Fruit fly (Drosophila melanogaster) whole organism, embryonic: ENCODE measurements around the gene CG2617.

Experiments
- Ada2b ChIP-seq: fragments of 200-800 bp; sonication (Bioruptor generic); IDR thresholded peaks from 2 replicates; pipeline ENCODE4 v1.3.6; 2022; ENCODE audit warnings: missing biosample characterization, missing genetic modification characterization
- Asciz ChIP-seq: fragments of 200-800 bp; sonication (Bioruptor generic); optimal IDR thresholded peaks from 2 replicates; lab custom pipeline; 2017; ENCODE audit warnings: missing biosample characterization, mild to moderate bottlenecking, missing genetic modification characterization, missing genetic modification reagents
- Bdp1 ChIP-seq: fragments of 200-800 bp; sonication (Bioruptor generic); optimal IDR thresholded peaks from 3 replicates; lab custom pipeline; 2016; ENCODE audit warnings: missing biosample characterization, missing genetic modification characterization
- CG10654 ChIP-seq: fragments of 200-800 bp; sonication (Bioruptor generic); optimal IDR thresholded peaks from 2 replicates; lab custom pipeline; 2016; ENCODE audit warnings: missing biosample characterization, missing genetic modification characterization
- CG10959 ChIP-seq: fragments of 200-800 bp; sonication (Bioruptor generic); IDR thresholded peaks from 2 replicates; pipeline ENCODE4 v1.3.6; 2022; ENCODE audit warnings: missing biosample characterization, missing genetic modification characterization
- CG11093 ChIP-seq: fragments of 200-800 bp; sonication (Bioruptor generic); IDR thresholded peaks from 3 replicates; pipeline ENCODE4 v1.3.6; 2022; ENCODE audit warnings: missing biosample characterization, missing genetic modification characterization
- CG11695 ChIP-seq: fragments of 200-800 bp; sonication (Bioruptor generic); IDR thresholded peaks from 3 replicates; pipeline ENCODE4 v1.3.6; 2022; ENCODE audit warnings: missing biosample characterization, missing genetic modification characterization
- CG12744 ChIP-seq: fragments of 200-800 bp; sonication (Bioruptor generic); optimal IDR thresholded peaks from 2 replicates; lab custom pipeline; 2016; ENCODE audit warnings: missing biosample characterization, missing genetic modification characterization
- CG14014 ChIP-seq: fragments of 200-800 bp; sonication (Bioruptor generic); IDR thresholded peaks from 2 replicates; pipeline ENCODE4 v1.3.6; 2022; ENCODE audit warnings: missing biosample characterization, missing genetic modification characterization
- CG15073 ChIP-seq: fragments of 200-800 bp; sonication (Bioruptor generic); optimal IDR thresholded peaks from 2 replicates; lab custom pipeline; 2016; ENCODE audit warnings: missing biosample characterization, missing genetic modification characterization
- CG1529 ChIP-seq: fragments of 200-800 bp; sonication (Bioruptor generic); optimal IDR thresholded peaks from 3 replicates; lab custom pipeline; 2018; ENCODE audit warnings: missing biosample characterization, missing genetic modification characterization
- CG1647 ChIP-seq: fragments of 200-800 bp; sonication (Bioruptor generic); optimal IDR thresholded peaks from 3 replicates; lab custom pipeline; 2016; ENCODE audit warnings: missing biosample characterization, missing genetic modification characterization
- CG16779 ChIP-seq: fragments of 200-800 bp; sonication (Bioruptor generic); IDR thresholded peaks from 2 replicates; pipeline ENCODE4 v1.3.6; 2022; ENCODE audit warnings: missing biosample characterization, missing genetic modification characterization
- CG18599 ChIP-seq: fragments of 200-800 bp; sonication (Bioruptor generic); optimal IDR thresholded peaks from 3 replicates; lab custom pipeline; 2017; ENCODE audit warnings: missing biosample characterization, missing genetic modification characterization, mild to moderate bottlenecking, moderate library complexity, missing genetic modification reagents
- CG33213 ChIP-seq: fragments of 200-800 bp; sonication (Bioruptor generic); optimal IDR thresholded peaks from 3 replicates; lab custom pipeline; 2016; ENCODE audit warnings: missing biosample characterization, missing genetic modification characterization
- CG6765 ChIP-seq: fragments of 200-800 bp; sonication (Bioruptor generic); optimal IDR thresholded peaks from 3 replicates; lab custom pipeline; 2017; ENCODE audit warnings: missing biosample characterization, mild to moderate bottlenecking, missing genetic modification characterization
- CG7786 ChIP-seq: fragments of 200-800 bp; sonication (Bioruptor generic); optimal IDR thresholded peaks from 2 replicates; lab custom pipeline; 2016; ENCODE audit warnings: missing biosample characterization, missing genetic modification characterization
- CG7987 ChIP-seq: fragments of 200-800 bp; sonication (Bioruptor generic); optimal IDR thresholded peaks from 2 replicates; lab custom pipeline; 2018; ENCODE audit warnings: missing biosample characterization, mild to moderate bottlenecking, missing genetic modification characterization, moderate library complexity
- CG8765 ChIP-seq: fragments of 200-800 bp; sonication (Bioruptor generic); IDR thresholded peaks from 2 replicates; pipeline ENCODE4 v1.3.6; 2022; ENCODE audit warnings: missing biosample characterization, missing genetic modification characterization
- CG9932 ChIP-seq: fragments of 200-800 bp; sonication (Bioruptor generic); IDR thresholded peaks from 2 replicates; pipeline ENCODE4 v1.3.6; 2022; ENCODE audit warnings: missing biosample characterization, missing genetic modification characterization
- Dek ChIP-seq: fragments of 200-800 bp; sonication (Bioruptor generic); optimal IDR thresholded peaks from 3 replicates; lab custom pipeline; 2019; ENCODE audit warnings: missing biosample characterization, mild to moderate bottlenecking, missing genetic modification characterization, moderate library complexity
- ERR ChIP-seq: fragments of 200-800 bp; sonication (Bioruptor generic); optimal IDR thresholded peaks from 2 replicates; lab custom pipeline; 2016; ENCODE audit warnings: missing biosample characterization, missing genetic modification characterization
- Ets65A ChIP-seq: fragments of 200-800 bp; sonication (Bioruptor generic); peaks from one replicate; lab custom pipeline; 2016; ENCODE audit warnings: missing biosample characterization, missing genetic modification characterization
- HHEX ChIP-seq: fragments of 200-800 bp; sonication (Bioruptor generic); optimal IDR thresholded peaks from 3 replicates; lab custom pipeline; 2017; ENCODE audit warnings: missing biosample characterization, mild to moderate bottlenecking, missing genetic modification characterization, missing genetic modification reagents
- Hand ChIP-seq: fragments of 200-800 bp; sonication (Bioruptor generic); optimal IDR thresholded peaks from 2 replicates; lab custom pipeline; 2017; ENCODE audit warnings: mild to moderate bottlenecking, missing biosample characterization, missing genetic modification reagents, missing genetic modification characterization
- Hmx ChIP-seq: fragments of 200-800 bp; sonication (Bioruptor generic); optimal IDR thresholded peaks from 2 replicates; lab custom pipeline; 2016; ENCODE audit warnings: missing biosample characterization, missing genetic modification characterization
- MTF-1 ChIP-seq: fragments of 200-800 bp; sonication (Bioruptor generic); optimal IDR thresholded peaks from 2 replicates; lab custom pipeline; 2018; ENCODE audit warnings: missing biosample characterization, mild to moderate bottlenecking, missing genetic modification characterization, borderline replicate concordance
- Myb ChIP-seq: fragments of 200-800 bp; sonication (Bioruptor generic); optimal IDR thresholded peaks from 2 replicates; lab custom pipeline; 2016; ENCODE audit warnings: missing biosample characterization, missing genetic modification characterization
- NFAT ChIP-seq: fragments of 200-800 bp; sonication (Bioruptor generic); IDR thresholded peaks from 2 replicates; pipeline ENCODE4 v1.3.6; 2022; ENCODE audit warnings: missing biosample characterization, missing genetic modification characterization
- Optix ChIP-seq: fragments of 200-800 bp; sonication (Bioruptor generic); IDR thresholded peaks from 3 replicates; pipeline ENCODE4 v1.3.6; 2022; ENCODE audit warnings: missing biosample characterization, missing genetic modification characterization
- Side ChIP-seq: fragments of 200-800 bp; sonication (Bioruptor generic); optimal IDR thresholded peaks from 2 replicates; lab custom pipeline; 2016; ENCODE audit warnings: missing biosample characterization, missing genetic modification characterization
- Sin3A ChIP-seq: fragments of >200 bp; optimal IDR thresholded peaks from 2 replicates; lab custom pipeline; 2018
- TFAM ChIP-seq: fragments of 200-800 bp; sonication (Bioruptor generic); optimal IDR thresholded peaks from 2 replicates; lab custom pipeline; 2017; ENCODE audit warnings: missing biosample characterization, missing genetic modification characterization, inconsistent platforms
- Trl ChIP-seq, 3 experiments: fragments of >200 bp in 2 of 3; fragments of 200-800 bp in 1 of 3; sonication (Bioruptor generic) in 1 of 3; optimal IDR thresholded peaks; 2 replicates in 1 of 3; 3 replicates in 2 of 3; lab custom pipeline; 2016 to 2017; ENCODE audit warnings: missing biosample characterization in 1 of 3, missing genetic modification characterization in 1 of 3
- chif ChIP-seq, 2 experiments: fragments of 200-800 bp; sonication (Bioruptor generic); optimal IDR thresholded peaks; 3 replicates each; lab custom pipeline; 2016; ENCODE audit warnings: missing biosample characterization in 2 of 2, missing genetic modification characterization in 2 of 2
- corto ChIP-seq: fragments of 200-800 bp; sonication (Bioruptor generic); optimal IDR thresholded peaks from 2 replicates; lab custom pipeline; 2016; ENCODE audit warnings: missing biosample characterization, mild to moderate bottlenecking, missing genetic modification characterization, moderate library complexity
- crc ChIP-seq: fragments of 200-800 bp; sonication (Bioruptor generic); optimal IDR thresholded peaks from 2 replicates; lab custom pipeline; 2016; ENCODE audit warnings: missing biosample characterization, missing genetic modification characterization
- dimm ChIP-seq: fragments of 200-800 bp; sonication (Bioruptor generic); IDR thresholded peaks from 2 replicates; pipeline ENCODE4 v1.3.6; 2022; ENCODE audit warnings: missing biosample characterization, missing genetic modification characterization
- ftz-f1 ChIP-seq: fragments of 200-800 bp; sonication (Bioruptor generic); optimal IDR thresholded peaks from 2 replicates; lab custom pipeline; 2016; ENCODE audit warnings: missing biosample characterization, missing genetic modification characterization
- hbn ChIP-seq: fragments of 200-800 bp; sonication (Bioruptor generic); IDR thresholded peaks from 2 replicates; pipeline ENCODE4 v1.3.6; 2022; ENCODE audit warnings: missing biosample characterization, missing genetic modification characterization; ENCODE audit not compliant: partially characterized antibody
- kah ChIP-seq: fragments of 200-800 bp; sonication (Bioruptor generic); optimal IDR thresholded peaks from 2 replicates; lab custom pipeline; 2018; ENCODE audit warnings: missing biosample characterization, mild to moderate bottlenecking, missing genetic modification characterization
- lab ChIP-seq: fragments of 200-800 bp; sonication (Bioruptor generic); optimal IDR thresholded peaks from 3 replicates; lab custom pipeline; 2017; ENCODE audit warnings: missing biosample characterization, missing genetic modification characterization, mild to moderate bottlenecking, moderate library complexity, missing genetic modification reagents
- pros ChIP-seq: fragments of 200-800 bp; sonication (Bioruptor generic); optimal IDR thresholded peaks from 3 replicates; lab custom pipeline; 2019; ENCODE audit warnings: missing biosample characterization, mild to moderate bottlenecking, missing genetic modification characterization, moderate library complexity
- salm ChIP-seq: fragments of 200-800 bp; sonication (Bioruptor generic); optimal IDR thresholded peaks from 2 replicates; lab custom pipeline; 2018; ENCODE audit warnings: missing biosample characterization, mild to moderate bottlenecking, missing genetic modification characterization
- so ChIP-seq: fragments of 200-800 bp; sonication (Bioruptor generic); IDR thresholded peaks from 3 replicates; pipeline ENCODE4 v1.3.6; 2022; ENCODE audit warnings: missing biosample characterization, missing genetic modification characterization
- sug ChIP-seq: fragments of 200-800 bp; optimal IDR thresholded peaks from 2 replicates; lab custom pipeline; 2019; ENCODE audit warnings: missing biosample characterization, mild to moderate bottlenecking, missing genetic modification characterization, moderate library complexity
- tgo ChIP-seq: fragments of 200-800 bp; sonication (Bioruptor generic); IDR thresholded peaks from 3 replicates; pipeline ENCODE4 v1.3.6; 2022; ENCODE audit warnings: missing biosample characterization, missing genetic modification characterization
- trh ChIP-seq: fragments of 200-800 bp; sonication (Bioruptor generic); optimal IDR thresholded peaks from 2 replicates; lab custom pipeline; 2016; ENCODE audit warnings: missing biosample characterization, missing genetic modification characterization
- ttk ChIP-seq: fragments of 200-800 bp; sonication (Bioruptor generic); IDR thresholded peaks from 2 replicates; pipeline ENCODE4 v2.1.2; 2022; ENCODE audit warnings: missing biosample characterization, missing genetic modification characterization
- unc-4 ChIP-seq: fragments of 200-800 bp; sonication (Bioruptor generic); IDR thresholded peaks from 2 replicates; pipeline ENCODE4 v1.3.6; 2022; ENCODE audit warnings: missing biosample characterization, missing genetic modification characterization; ENCODE audit not compliant: partially characterized antibody
- zfh2 ChIP-seq: fragments of 200-800 bp; sonication (Bioruptor generic); optimal IDR thresholded peaks from 2 replicates; lab custom pipeline; 2016; ENCODE audit warnings: missing biosample characterization, missing genetic modification characterization

Gene CG2617

dm6 chr2L:20645394-20645869 lies 36.7 kb upstream of the CG2617 start, which contains the start of the genes phr6-4 and CG2608 (continued):
- TF ChIP-seq CG33213 (peak; percentile 67), Bdp1 (peak; percentile 79), NFAT (peak; percentile 83), CG11093 (GFP tag; lab: Robert Waterston, UW) (peak; percentile 85), CG7987 (peak; percentile 81), crc (GFP tag; lab: Kevin White, UChicago) (peak; percentile 46), CG10654 (GFP tag; lab: Kevin White, UChicago) (peak; percentile 89), Hand (GFP tag; lab: Kevin White, UChicago) (peak; percentile 83), trh (GFP tag; lab: Kevin White, UChicago) (peak; percentile 71), CG6765 (GFP tag; lab: Kevin White, UChicago) (peak; percentile 85), CG16779 (GFP tag; lab: Robert Waterston, UW) (no peak), salm (tag; lab: Kevin White, UChicago) (peak; percentile 90), ERR (peak; percentile 34), CG1647 (peak; percentile 82), kah (GFP tag; lab: Kevin White, UChicago) (peak; percentile 70), sug (tag; lab: Kevin White, UChicago) (peak; percentile 91), dimm (peak; percentile 70), CG9932 (GFP tag; lab: Robert Waterston, UW) (peak; percentile 92), pros (GFP tag; lab: Kevin White, UChicago) (no peak), tgo (GFP tag; lab: Robert Waterston, UW) (peak; percentile 73; the same call in 2 of the 3 replicates), MTF-1 (GFP tag; lab: Kevin White, UChicago) (peak; percentile 56), unc-4 (GFP tag; lab: Robert Waterston, UW) (no peak), HHEX (GFP tag; lab: Kevin White, UChicago) (peak; percentile 89), Dek (tag; lab: Kevin White, UChicago) (peak; percentile 91), so (GFP tag; lab: Robert Waterston, UW) (peak; percentile 89), ftz-f1 (peak; percentile 18), corto (GFP tag; lab: Kevin White, UChicago) (peak; percentile 66), Myb (GFP tag; lab: Kevin White, UChicago) (peak; percentile 72), Trl (optimal IDR thresholded peaks at IDR 0.05; lab: Kevin White, UChicago) (no peak), Trl (GFP tag; optimal IDR thresholded peaks at IDR 0.05; lab: Kevin White, UChicago) (peak; percentile 86), lab (GFP tag; lab: Kevin White, UChicago) (peak; percentile 94), CG14014 (peak; percentile 85), CG10959 (peak; percentile 63), Side (GFP tag; lab: Kevin White, UChicago) (peak; percentile 73), Optix (peak; percentile 60; the same call in 1 of the 3 replicates), Asciz (peak; percentile 91), CG7786 (GFP tag; lab: Kevin White, UChicago) (peak; percentile 85), chif (GFP tag; optimal IDR thresholded peaks at IDR 0.05; lab: Kevin White, UChicago) (peak; percentile 77 to 87), zfh2 (GFP tag; lab: Kevin White, UChicago) (peak; percentile 89), Hmx (GFP tag; lab: Kevin White, UChicago) (peak; percentile 84), CG11695 (GFP tag; lab: Robert Waterston, UW) (peak; percentile 89), ttk (GFP tag; lab: Robert Waterston, UW) (peak; percentile 81), CG18599 (GFP tag; lab: Kevin White, UChicago) (peak; percentile 93), CG15073 (GFP tag; lab: Kevin White, UChicago) (peak; percentile 54), hbn (GFP tag; lab: Robert Waterston, UW) (no peak), Ets65A (peak; percentile 98), CG8765 (peak; percentile 80; the same call in 1 of the 2 replicates), CG12744 (GFP tag; lab: Kevin White, UChicago) (peak; percentile 66), CG1529 (GFP tag; lab: Kevin White, UChicago) (peak; percentile 87), Ada2b (GFP tag; lab: Robert Waterston, UW) (peak; percentile 81), TFAM (peak; percentile 45), Sin3A (lab: Kevin White, UChicago) (no peak)
